Fruit fly (Drosophila melanogaster) whole organism, pupa: ENCODE measurements around the gene CG15548.

Source experiments
- CG10348 ChIP-seq: fragments of 200-800 bp; sonication (Bioruptor generic); IDR thresholded peaks from 2 replicates; pipeline ENCODE4 v1.3.6; 2022; ENCODE audit warnings: missing biosample characterization, missing genetic modification characterization
- CG12605 ChIP-seq: fragments of 200-800 bp; sonication (Bioruptor generic); IDR thresholded peaks from 2 replicates; pipeline ENCODE4 v1.3.6; 2022; ENCODE audit warnings: missing biosample characterization, missing genetic modification characterization

DNA sequence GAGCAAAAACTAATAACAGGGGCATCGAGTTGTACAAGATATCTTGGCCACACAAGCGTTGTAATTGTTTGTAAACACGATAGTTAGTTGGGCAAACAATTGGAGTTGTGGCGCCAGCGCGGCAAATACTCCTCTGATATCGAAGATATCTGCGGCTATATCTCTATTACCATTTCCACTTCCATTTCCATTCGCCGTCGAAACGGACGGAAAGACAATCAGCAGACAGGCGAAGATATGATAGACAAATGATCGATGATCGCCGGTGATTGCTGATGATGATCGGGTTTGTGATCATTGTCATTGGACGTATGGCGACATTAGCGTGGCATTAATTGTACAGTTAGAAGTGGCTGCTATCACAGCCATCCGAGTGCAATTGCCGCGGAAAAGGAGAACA lies 34.1 kb upstream of the CG15548 start:
- TF ChIP-seq CG12605 (GFP tag; lab: Robert Waterston, UW) (no peak), CG10348 (no peak)
